Worm (Caenorhabditis elegans) whole organism, late embryonic: ENCODE results near the gene alfa-1.

ENCODE experiments used
- F13H6.1 ChIP-seq: sonication (generic microtip); optimal IDR thresholded peaks from 2 replicates; lab custom pipeline; 2016; ENCODE audit warnings: missing genetic modification characterization, missing compliant biosample characterization
- K02D7.2 ChIP-seq: sonication (generic microtip); optimal IDR thresholded peaks from 2 replicates; lab custom pipeline; 2017; ENCODE audit warnings: mild to moderate bottlenecking, missing genetic modification characterization, missing compliant biosample characterization
- T23F11.4 ChIP-seq: fragments of 200-800 bp; sonication (Bioruptor generic); optimal IDR thresholded peaks from 2 replicates; lab custom pipeline; 2018; ENCODE audit warnings: mild to moderate bottlenecking, missing genetic modification characterization, missing compliant biosample characterization
- Y22D7AL.16 ChIP-seq: sonication (generic microtip); optimal IDR thresholded peaks from 2 replicates; lab custom pipeline; 2016; ENCODE audit warnings: missing genetic modification characterization, missing compliant biosample characterization
- ama-1 ChIP-seq: fragments of 150-350 bp; optimal IDR thresholded peaks from 2 replicates; lab custom pipeline; 2014
- ceh-14 ChIP-seq: sonication (generic microtip); optimal IDR thresholded peaks from 2 replicates; lab custom pipeline; 2016; ENCODE audit warnings: missing genotype, missing genetic modification characterization, missing compliant biosample characterization
- ceh-18 ChIP-seq: sonication (generic microtip); optimal IDR thresholded peaks from 2 replicates; lab custom pipeline; 2016; ENCODE audit warnings: missing genetic modification characterization, missing compliant biosample characterization
- ceh-2 ChIP-seq: sonication (generic microtip); optimal IDR thresholded peaks from 2 replicates; lab custom pipeline; 2016; ENCODE audit warnings: missing genotype, missing genetic modification characterization, missing compliant biosample characterization
- ceh-22 ChIP-seq: sonication (generic microtip); optimal IDR thresholded peaks from 2 replicates; lab custom pipeline; 2017; ENCODE audit warnings: missing biosample characterization, missing genetic modification characterization
- ceh-24 ChIP-seq: sonication (generic microtip); optimal IDR thresholded peaks from 2 replicates; lab custom pipeline; 2016; ENCODE audit warnings: mild to moderate bottlenecking, missing genetic modification characterization, missing compliant biosample characterization
- ceh-31 ChIP-seq: sonication (generic microtip); optimal IDR thresholded peaks from 2 replicates; lab custom pipeline; 2016; ENCODE audit warnings: missing genetic modification characterization, missing compliant biosample characterization
- ceh-34 ChIP-seq: sonication (generic microtip); optimal IDR thresholded peaks from 2 replicates; lab custom pipeline; 2016; ENCODE audit warnings: mild to moderate bottlenecking, missing genetic modification characterization, missing compliant biosample characterization
- ceh-48 ChIP-seq: sonication (generic microtip); optimal IDR thresholded peaks from 2 replicates; lab custom pipeline; 2016; ENCODE audit warnings: missing genetic modification characterization, inconsistent platforms, missing compliant biosample characterization
- ceh-6 ChIP-seq: fragments of 200-800 bp; sonication (Bioruptor generic); optimal IDR thresholded peaks from 2 replicates; lab custom pipeline; 2018; ENCODE audit warnings: mild to moderate bottlenecking, missing genetic modification characterization, missing compliant biosample characterization
- ceh-9 ChIP-seq: sonication (generic microtip); optimal IDR thresholded peaks from 2 replicates; lab custom pipeline; 2016; ENCODE audit warnings: mild to moderate bottlenecking, missing genetic modification characterization, inconsistent platforms, missing compliant biosample characterization
- dmd-4 ChIP-seq: sonication (generic microtip); optimal IDR thresholded peaks from 2 replicates; lab custom pipeline; 2016; ENCODE audit warnings: borderline replicate concordance, missing genetic modification characterization, missing compliant biosample characterization
- dve-1 ChIP-seq: sonication (generic microtip); optimal IDR thresholded peaks from 2 replicates; lab custom pipeline; 2017; ENCODE audit warnings: antibody characterized with exemption, mild to moderate bottlenecking, missing genetic modification characterization, missing compliant biosample characterization
- elt-2 ChIP-seq: sonication (generic microtip); optimal IDR thresholded peaks from 2 replicates; lab custom pipeline; 2016; ENCODE audit warnings: missing genetic modification reagents, missing genetic modification characterization, missing compliant biosample characterization
- ets-4 ChIP-seq: sonication (generic microtip); optimal IDR thresholded peaks from 2 replicates; lab custom pipeline; 2016; ENCODE audit warnings: missing genetic modification characterization, missing compliant biosample characterization
- fax-1 ChIP-seq: sonication (generic microtip); optimal IDR thresholded peaks from 2 replicates; lab custom pipeline; 2016; ENCODE audit warnings: missing genotype, missing genetic modification characterization, missing compliant biosample characterization
- fkh-10 ChIP-seq: fragments of 150-350 bp; optimal IDR thresholded peaks from 2 replicates; lab custom pipeline; 2014; ENCODE audit warnings: missing biosample characterization, missing genetic modification reagents, missing genetic modification characterization
- fkh-6 ChIP-seq: sonication (generic microtip); optimal IDR thresholded peaks from 2 replicates; lab custom pipeline; 2016; ENCODE audit warnings: missing genetic modification characterization, missing compliant biosample characterization
- hlh-30 ChIP-seq: sonication (generic microtip); optimal IDR thresholded peaks from 2 replicates; lab custom pipeline; 2017; ENCODE audit warnings: antibody characterized with exemption, missing genetic modification characterization, missing compliant biosample characterization; ENCODE audit not compliant: insufficient read depth
- hlh-6 ChIP-seq: sonication (generic microtip); optimal IDR thresholded peaks from 2 replicates; lab custom pipeline; 2016; ENCODE audit warnings: missing genotype, missing genetic modification characterization, missing compliant biosample characterization
- hlh-8 ChIP-seq: sonication (generic microtip); optimal IDR thresholded peaks from 2 replicates; lab custom pipeline; 2016; ENCODE audit warnings: missing genotype, missing genetic modification characterization, missing compliant biosample characterization
- lim-6 ChIP-seq: sonication (generic microtip); optimal IDR thresholded peaks from 2 replicates; lab custom pipeline; 2016; ENCODE audit warnings: missing genetic modification characterization, missing compliant biosample characterization
- lin-11 ChIP-seq: fragments of 200-800 bp; sonication (Bioruptor generic); optimal IDR thresholded peaks from 2 replicates; lab custom pipeline; 2018; ENCODE audit warnings: mild to moderate bottlenecking, missing genetic modification characterization, missing compliant biosample characterization
- madf-2 ChIP-seq: sonication (generic microtip); optimal IDR thresholded peaks from 2 replicates; lab custom pipeline; 2017; ENCODE audit warnings: missing genetic modification characterization, missing compliant biosample characterization
- mec-3 ChIP-seq: sonication (generic microtip); optimal IDR thresholded peaks from 2 replicates; lab custom pipeline; 2016; ENCODE audit warnings: borderline replicate concordance, missing genetic modification characterization, missing compliant biosample characterization
- nhr-11 ChIP-seq: fragments of 150-350 bp; optimal IDR thresholded peaks from 2 replicates; lab custom pipeline; 2014; ENCODE audit warnings: missing biosample characterization, missing genetic modification characterization
- pag-3 ChIP-seq: sonication (generic microtip); optimal IDR thresholded peaks from 2 replicates; lab custom pipeline; 2016; ENCODE audit warnings: missing compliant biosample characterization, missing genetic modification characterization, borderline replicate concordance
- pat-9 ChIP-seq: fragments of 200-800 bp; sonication (Bioruptor generic); optimal IDR thresholded peaks from 2 replicates; lab custom pipeline; 2018; ENCODE audit warnings: mild to moderate bottlenecking, missing genetic modification characterization, moderate library complexity, missing compliant biosample characterization
- pha-2 ChIP-seq: sonication (generic microtip); optimal IDR thresholded peaks from 2 replicates; lab custom pipeline; 2017; ENCODE audit warnings: mild to moderate bottlenecking, missing genetic modification characterization, missing compliant biosample characterization
- pqm-1 ChIP-seq: sonication (generic microtip); optimal IDR thresholded peaks from 2 replicates; lab custom pipeline; 2016; ENCODE audit warnings: missing genetic modification characterization, missing compliant biosample characterization
- pros-1 ChIP-seq: fragments of 150-350 bp; optimal IDR thresholded peaks from 2 replicates; lab custom pipeline; 2014; ENCODE audit warnings: missing biosample characterization, missing genetic modification reagents, missing genetic modification characterization
- sox-4 ChIP-seq: sonication (generic microtip); optimal IDR thresholded peaks from 2 replicates; lab custom pipeline; 2017; ENCODE audit warnings: mild to moderate bottlenecking, missing genetic modification characterization, inconsistent platforms, missing compliant biosample characterization
- syd-9 ChIP-seq: sonication (generic microtip); optimal IDR thresholded peaks from 2 replicates; lab custom pipeline; 2016; ENCODE audit warnings: mild to moderate bottlenecking, missing genetic modification characterization, moderate library complexity, missing compliant biosample characterization
- tbx-7 ChIP-seq: sonication (generic microtip); optimal IDR thresholded peaks from 2 replicates; lab custom pipeline; 2016; ENCODE audit warnings: missing genotype, missing genetic modification characterization, missing compliant biosample characterization
- ttx-3 ChIP-seq: sonication (generic microtip); optimal IDR thresholded peaks from 2 replicates; lab custom pipeline; 2016; ENCODE audit warnings: missing genetic modification reagents, missing genetic modification characterization, missing compliant biosample characterization
- unc-3 ChIP-seq, 2 experiments: fragments of 200-800 bp in 1 of 2; sonication (Bioruptor generic) in 1 of 2; sonication (generic microtip) in 1 of 2; conservative IDR thresholded peaks in 1 of 2; optimal IDR thresholded peaks in 1 of 2; 2 replicates each; pipeline versions ENCODE4 v1.3.6 to Lab custom; 2016 to 2022; ENCODE audit warnings: missing compliant biosample characterization in 2 of 2, missing genetic modification characterization in 2 of 2, missing genetic modification reagents in 1 of 2
- unc-42 ChIP-seq: sonication (generic microtip); optimal IDR thresholded peaks from 2 replicates; lab custom pipeline; 2016; ENCODE audit warnings: missing genotype, missing genetic modification characterization, missing compliant biosample characterization
- zip-5 ChIP-seq: sonication (generic microtip); optimal IDR thresholded peaks from 2 replicates; lab custom pipeline; 2016; ENCODE audit warnings: missing genetic modification characterization, missing compliant biosample characterization
- ztf-16 ChIP-seq: sonication (generic microtip); optimal IDR thresholded peaks from 2 replicates; lab custom pipeline; 2017; ENCODE audit warnings: missing genetic modification characterization, missing compliant biosample characterization

The alfa-1 gene

DNA sequence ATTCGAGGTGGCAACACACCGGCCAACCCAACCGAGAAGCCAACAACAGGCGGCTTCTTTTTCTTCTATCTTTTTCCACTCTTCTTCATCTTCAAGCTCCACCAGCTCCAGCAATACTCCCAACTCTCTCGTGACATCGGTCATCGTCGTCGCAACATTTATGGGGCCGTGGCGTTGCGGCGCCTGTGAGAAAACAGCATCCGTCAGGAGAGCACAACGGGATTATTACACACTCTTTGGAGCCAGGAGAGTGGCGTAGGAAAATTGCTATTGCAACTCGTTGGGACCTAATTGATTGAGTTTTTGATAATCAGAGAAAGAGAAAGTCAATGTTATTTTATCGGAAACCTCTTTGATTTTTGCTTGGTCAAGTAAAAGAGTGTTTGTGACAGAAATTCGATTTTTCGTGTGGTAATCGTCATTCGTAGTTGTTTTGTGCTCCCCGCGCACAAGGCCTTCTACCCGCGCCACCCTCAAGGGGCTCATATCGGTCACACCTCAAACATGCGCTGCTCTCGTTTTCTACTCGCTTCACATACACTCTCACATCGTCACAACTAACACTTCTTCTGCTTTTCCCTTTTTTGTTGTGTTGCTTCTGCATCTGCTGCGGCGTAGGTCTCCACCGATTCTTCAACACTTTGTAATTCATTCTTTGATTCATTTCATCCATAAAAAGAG is 22.0 kb downstream of the alfa-1 start:
- TF ChIP-seq fkh-6 (tag; lab: Kevin White, UChicago) (no peak), madf-2 (no peak), ceh-9 (tag; lab: Kevin White, UChicago) (no peak), unc-42 (tag; lab: Kevin White, UChicago) (peak; percentile 9), ceh-34 (tag; lab: Kevin White, UChicago) (no peak), K02D7.2 (no peak), pqm-1 (tag; lab: Kevin White, UChicago) (no peak), ceh-48 (no peak), pros-1 (no peak), hlh-8 (tag; lab: Kevin White, UChicago) (no peak), ceh-18 (tag; lab: Kevin White, UChicago) (peak; percentile 72), pag-3 (no peak), ets-4 (tag; lab: Kevin White, UChicago) (no peak), Y22D7AL.16 (tag; lab: Kevin White, UChicago) (no peak), pha-2 (tag; lab: Kevin White, UChicago) (no peak), zip-5 (no peak), pat-9 (tag; lab: Kevin White, UChicago) (peak; percentile 1), ttx-3 (tag; lab: Kevin White, UChicago) (no peak), hlh-30 (tag; lab: Kevin White, UChicago) (no peak), F13H6.1 (tag; lab: Kevin White, UChicago) (no peak), ceh-2 (tag; lab: Kevin White, UChicago) (no peak), ceh-24 (tag; lab: Kevin White, UChicago) (no peak), dmd-4 (tag; lab: Kevin White, UChicago) (no peak)
- TF ChIP-seq, all 69 proteins: peak for 3

DNA sequence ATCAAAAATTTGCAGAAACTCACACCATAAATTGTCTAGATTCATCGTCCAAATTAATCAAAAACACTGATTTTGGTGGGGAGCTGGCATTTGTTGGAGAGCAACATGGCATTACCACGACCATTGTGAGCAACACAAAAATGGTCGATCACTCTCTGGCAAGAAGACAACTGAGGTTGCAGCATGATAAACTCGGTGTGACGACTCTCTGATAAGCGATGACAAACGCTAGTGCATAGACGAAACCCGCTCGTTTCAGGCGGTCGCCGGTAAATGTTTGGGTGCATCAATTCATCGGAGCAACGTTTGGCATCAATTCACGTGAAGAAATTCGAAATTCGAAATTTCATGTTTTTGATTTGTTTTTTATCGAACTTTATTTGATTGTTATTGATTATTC is 23.3 kb downstream of the alfa-1 start:
- TF ChIP-seq hlh-30 (tag; lab: Kevin White, UChicago) (no peak), elt-2 (tag; lab: Kevin White, UChicago) (peak; percentile 28)
- TF ChIP-seq, all 69 proteins: peak for 1

DNA sequence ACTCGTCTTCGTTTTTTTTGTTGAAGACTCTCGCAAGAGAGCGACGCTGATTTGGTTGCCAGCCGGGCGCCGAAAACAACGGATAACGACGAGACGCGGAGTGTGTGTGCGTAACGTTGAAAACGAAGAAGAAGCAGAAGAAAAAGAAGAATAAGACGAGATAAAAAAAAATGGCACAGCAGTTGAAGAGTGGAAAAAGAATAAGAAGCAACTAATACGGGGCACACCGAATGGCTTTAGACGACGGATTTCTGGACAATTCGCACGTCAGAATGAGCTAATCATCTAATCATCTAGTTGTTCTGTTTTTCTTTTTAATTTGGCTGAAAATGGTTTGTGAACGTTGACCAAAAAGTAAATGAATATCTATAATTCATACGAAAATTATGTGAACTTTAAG is 25.4 kb downstream of the alfa-1 start:
- TF ChIP-seq T23F11.4 (GFP tag; lab: Kevin White, UChicago) (no peak), ceh-6 (GFP tag; lab: Kevin White, UChicago) (no peak), zip-5 (no peak), tbx-7 (no peak), ceh-22 (tag; lab: Kevin White, UChicago) (no peak), ztf-16 (tag; lab: Kevin White, UChicago) (no peak), madf-2 (no peak)

DNA sequence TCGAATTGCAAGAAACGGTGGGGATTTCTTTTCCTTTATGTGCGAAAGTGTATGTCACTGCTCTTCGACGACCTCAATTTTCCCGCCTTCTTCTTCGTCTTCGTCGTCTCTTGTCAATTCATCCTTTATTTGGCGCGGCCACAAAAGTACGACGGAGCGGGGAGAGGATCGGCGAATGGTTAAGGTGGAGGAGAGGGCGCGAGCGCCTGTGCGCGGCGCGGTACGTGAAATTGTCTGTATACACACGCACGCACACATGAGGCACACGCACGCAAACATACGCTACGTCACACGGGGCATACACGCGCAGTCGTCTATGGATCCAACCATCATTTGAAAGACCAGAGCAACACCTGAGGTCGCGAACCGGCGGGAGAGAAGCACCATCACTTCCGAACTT is 27.0 kb downstream of the alfa-1 start:
- TF ChIP-seq ceh-18 (tag; lab: Kevin White, UChicago): peak; percentile 48
- TF ChIP-seq lim-6 (tag; lab: Kevin White, UChicago): no peak
- TF ChIP-seq lin-11: no peak
- peak; percentile 16 for TF ChIP-seq ceh-31
- no peak for TF ChIP-seq mec-3
- TF ChIP-seq dmd-4 (tag; lab: Kevin White, UChicago): peak; percentile 39
- no peak for TF ChIP-seq ama-1 (lab: Kevin White, UChicago)
- peak; percentile 3 for TF ChIP-seq ceh-6 (GFP tag; lab: Kevin White, UChicago)
- no peak for TF ChIP-seq fkh-10
- TF ChIP-seq dve-1 (tag; lab: Kevin White, UChicago): no peak
- TF ChIP-seq ceh-14 (tag; lab: Kevin White, UChicago): no peak
- no peak for TF ChIP-seq unc-42 (tag; lab: Kevin White, UChicago)
- TF ChIP-seq fax-1 (tag; lab: Kevin White, UChicago): no peak
- no peak for TF ChIP-seq unc-3 (GFP tag; conservative IDR thresholded peaks at IDR 0.05; lab: Robert Waterston, UW)
- no peak for TF ChIP-seq unc-3 (tag; optimal IDR thresholded peaks at IDR 0.05; lab: Kevin White, UChicago)
- TF ChIP-seq pros-1: no peak
- TF ChIP-seq syd-9: no peak
- no peak for TF ChIP-seq hlh-6 (tag; lab: Kevin White, UChicago)
- no peak for TF ChIP-seq sox-4 (tag; lab: Kevin White, UChicago)
- TF ChIP-seq ceh-9 (tag; lab: Kevin White, UChicago): peak; percentile 39
- no peak for TF ChIP-seq elt-2 (tag; lab: Kevin White, UChicago)
- no peak for TF ChIP-seq Y22D7AL.16 (tag; lab: Kevin White, UChicago)
- no peak for TF ChIP-seq ceh-34 (tag; lab: Kevin White, UChicago)
- TF ChIP-seq fkh-6 (tag; lab: Kevin White, UChicago): no peak
- no peak for TF ChIP-seq ttx-3 (tag; lab: Kevin White, UChicago)
- TF ChIP-seq nhr-11: no peak
